Fruit fly (Drosophila melanogaster): ENCODE results near the gene pll.
A peak's percentile ranks its signal among the peaks of the same experiment; 100 is the strongest.

The pll gene

dm6 chr3R:27289638-27290037 lies 36.7 kb upstream of the pll start (continued):
- no peak for TF ChIP-seq MTF-1 (GFP tag; optimal IDR thresholded peaks at IDR 0.05; ENCODE audit: borderline replicate concordance)
- TF ChIP-seq HHEX (GFP tag; optimal IDR thresholded peaks at IDR 0.05): peak; percentile 42
- no peak for TF ChIP-seq Hr39 (optimal IDR thresholded peaks at IDR 0.05)
- peak; percentile 1 for TF ChIP-seq gro (GFP tag; optimal IDR thresholded peaks at IDR 0.05)
- peak; percentile 12 for TF ChIP-seq BtbVII (GFP tag; optimal IDR thresholded peaks at IDR 0.05)
- TF ChIP-seq NC2β (GFP tag; optimal IDR thresholded peaks at IDR 0.05): no peak
- TF ChIP-seq ATbp (GFP tag; optimal IDR thresholded peaks at IDR 0.05): no peak
- TF ChIP-seq CG8281 (tag; optimal IDR thresholded peaks at IDR 0.05): no peak
- no peak for TF ChIP-seq caup (GFP tag; optimal IDR thresholded peaks at IDR 0.05; ENCODE audit: severe bottlenecking)
- no peak for TF ChIP-seq CG4360 (GFP tag; IDR thresholded peaks at IDR 0.05)
- 0 out of 2 replicates have a peak, but pooled peaks have one; percentile 19 for TF ChIP-seq E2f1 (GFP tag; IDR thresholded peaks at IDR 0.05)
- peak; percentile 52 for TF ChIP-seq Drgx (GFP tag; IDR thresholded peaks at IDR 0.05)
- TF ChIP-seq pnt (GFP tag; optimal IDR thresholded peaks at IDR 0.05): peak; percentile 10
- TF ChIP-seq CG10543 (GFP tag; optimal IDR thresholded peaks at IDR 0.05): peak; percentile 37
- TF ChIP-seq Deaf1 (tag; optimal IDR thresholded peaks at IDR 0.05): peak; percentile 21
- TF ChIP-seq Nf-YC (tag; optimal IDR thresholded peaks at IDR 0.05): no peak

- TF ChIP-seq eyg (GFP tag; optimal IDR thresholded peaks at IDR 0.05): peak; percentile 81
- peak; percentile 98 for TF ChIP-seq Dll (GFP tag; IDR thresholded peaks at IDR 0.05; ENCODE audit: partially characterized antibody)
- peak; percentile 73 for TF ChIP-seq slp2 (GFP tag; optimal IDR thresholded peaks at IDR 0.05)
- peak; percentile 79 for TF ChIP-seq CG10543 (GFP tag; optimal IDR thresholded peaks at IDR 0.05)
- TF ChIP-seq CG4707 (GFP tag; optimal IDR thresholded peaks at IDR 0.05): no peak
- TF ChIP-seq CG32532 (GFP tag; IDR thresholded peaks at IDR 0.05): peak; percentile 91
- peak; percentile 7 for TF ChIP-seq Vsx1 (GFP tag; optimal IDR thresholded peaks at IDR 0.05)
- TF ChIP-seq D19A (tag; optimal IDR thresholded peaks at IDR 0.05): peak; percentile 55
- TF ChIP-seq hkb (optimal IDR thresholded peaks at IDR 0.05): no peak
- TF ChIP-seq hkb (GFP tag; IDR thresholded peaks at IDR 0.05): peak; percentile 83
- TF ChIP-seq hbn (GFP tag; IDR thresholded peaks at IDR 0.05; ENCODE audit: partially characterized antibody): peak; percentile 94
- TF ChIP-seq CG9437 (GFP tag; optimal IDR thresholded peaks at IDR 0.05): peak; percentile 98
- peak; percentile 85 for TF ChIP-seq Bgb (GFP tag; IDR thresholded peaks at IDR 0.05; ENCODE audit: partially characterized antibody)
- peak; percentile 74 for TF ChIP-seq CG12104 (GFP tag; optimal IDR thresholded peaks at IDR 0.05)
- TF ChIP-seq CTCF (GFP tag; optimal IDR thresholded peaks at IDR 0.05): peak; percentile 57
- TF ChIP-seq pb (GFP tag; optimal IDR thresholded peaks at IDR 0.05): peak; percentile 63
- TF ChIP-seq CG16863 (GFP tag; optimal IDR thresholded peaks at IDR 0.05): peak; percentile 81
- TF ChIP-seq tll (GFP tag; optimal IDR thresholded peaks at IDR 0.05): peak; percentile 86 to 90
- TF ChIP-seq Drgx (GFP tag; IDR thresholded peaks at IDR 0.05): peak; percentile 66
- TF ChIP-seq CG2712 (tag; optimal IDR thresholded peaks at IDR 0.05): peak; percentile 86
- no peak for TF ChIP-seq corto (GFP tag; optimal IDR thresholded peaks at IDR 0.05)
- peak; percentile 64 for TF ChIP-seq CG12236 (GFP tag; optimal IDR thresholded peaks at IDR 0.05)
- peak; percentile 20 for TF ChIP-seq CG3065 (GFP tag; optimal IDR thresholded peaks at IDR 0.05)
- TF ChIP-seq h (optimal IDR thresholded peaks at IDR 0.05): no peak
- TF ChIP-seq CG11696 (GFP tag; IDR thresholded peaks at IDR 0.05): no peak
- peak; percentile 79 for TF ChIP-seq NfI (GFP tag; optimal IDR thresholded peaks at IDR 0.05)
- TF ChIP-seq da (GFP tag; optimal IDR thresholded peaks at IDR 0.05): peak; percentile 56
- TF ChIP-seq dmrt99B (tag; optimal IDR thresholded peaks at IDR 0.05): peak; percentile 66
- TF ChIP-seq Lpt (GFP tag; optimal IDR thresholded peaks at IDR 0.05): no peak
- TF ChIP-seq CG4282 (GFP tag; optimal IDR thresholded peaks at IDR 0.05): peak; percentile 78
- no peak for TF ChIP-seq CG4360 (GFP tag; IDR thresholded peaks at IDR 0.05)
- peak; percentile 87 for TF ChIP-seq HLH54F (GFP tag; optimal IDR thresholded peaks at IDR 0.05)
- peak; percentile 69 for TF ChIP-seq CG3838 (GFP tag; optimal IDR thresholded peaks at IDR 0.05)
- TF ChIP-seq ase (GFP tag; IDR thresholded peaks at IDR 0.05): peak; percentile 80
- TF ChIP-seq kah (GFP tag; optimal IDR thresholded peaks at IDR 0.05): no peak
- peak; percentile 88 for TF ChIP-seq CG7786 (GFP tag; optimal IDR thresholded peaks at IDR 0.05)
Observed at dm6 chr3R:27288202-27289135, 35.5 kb upstream of the pll start, which contains the start of the genes bigmax and Hmu. Gene bigmax, minus strand, starts transcription at chr3R:27288526. Gene Hmu, plus strand, starts transcription at chr3R:27288769.

Data from whole organism, embryonic.